Worm (Caenorhabditis elegans): Measurements from ENCODE around the gene C05G5.2.
A peak's percentile ranks its signal among the peaks of the same experiment; 100 is the strongest.

- TF ChIP-seq snpc-4 (tag; optimal IDR thresholded peaks at IDR 0.05), result no peak
- TF ChIP-seq ama-1 (optimal IDR thresholded peaks at IDR 0.05), result peak; percentile 64
- no peak for TF ChIP-seq jun-1 (tag; optimal IDR thresholded peaks at IDR 0.05)
- TF ChIP-seq unc-62 (GFP tag; optimal IDR thresholded peaks at IDR 0.05), result no peak
Measured at ce11 chrX:14791195-14791739, 44.2 kb downstream of the C05G5.2 start.

All from whole organism, L3 larva.